Fruit fly (Drosophila melanogaster) Kc167 (cell line): ENCODE results near the gene Hsp70Ab.

Source experiments
- h ChIP-seq: fragments of >200 bp; optimal IDR thresholded peaks from 3 replicates; lab custom pipeline; 2018; ENCODE audit warnings: missing external identifiers
- psq ChIP-seq: fragments of >200 bp; optimal IDR thresholded peaks from 2 replicates; lab custom pipeline; 2017; ENCODE audit warnings: missing external identifiers

DNA sequence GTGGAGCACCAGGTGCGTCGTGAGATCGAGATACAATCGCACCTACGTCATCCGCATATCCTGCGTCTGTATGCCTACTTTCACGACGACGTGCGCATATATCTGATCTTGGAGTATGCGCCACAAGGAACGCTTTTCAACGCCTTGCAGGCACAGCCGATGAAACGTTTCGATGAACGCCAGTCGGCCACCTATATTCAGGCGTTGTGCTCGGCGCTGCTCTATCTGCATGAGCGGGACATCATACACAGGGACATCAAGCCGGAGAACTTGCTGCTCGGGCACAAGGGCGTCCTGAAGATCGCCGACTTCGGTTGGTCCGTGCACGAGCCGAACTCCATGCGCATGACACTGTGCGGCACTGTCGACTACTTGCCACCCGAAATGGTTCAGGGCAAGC is 5.7 kb downstream of the Hsp70Ab start:
- TF ChIP-seq psq (no peak), h (no peak)
